Fruit fly (Drosophila melanogaster): Measurements from ENCODE around the gene rudhira.

Gene rudhira

DNA sequence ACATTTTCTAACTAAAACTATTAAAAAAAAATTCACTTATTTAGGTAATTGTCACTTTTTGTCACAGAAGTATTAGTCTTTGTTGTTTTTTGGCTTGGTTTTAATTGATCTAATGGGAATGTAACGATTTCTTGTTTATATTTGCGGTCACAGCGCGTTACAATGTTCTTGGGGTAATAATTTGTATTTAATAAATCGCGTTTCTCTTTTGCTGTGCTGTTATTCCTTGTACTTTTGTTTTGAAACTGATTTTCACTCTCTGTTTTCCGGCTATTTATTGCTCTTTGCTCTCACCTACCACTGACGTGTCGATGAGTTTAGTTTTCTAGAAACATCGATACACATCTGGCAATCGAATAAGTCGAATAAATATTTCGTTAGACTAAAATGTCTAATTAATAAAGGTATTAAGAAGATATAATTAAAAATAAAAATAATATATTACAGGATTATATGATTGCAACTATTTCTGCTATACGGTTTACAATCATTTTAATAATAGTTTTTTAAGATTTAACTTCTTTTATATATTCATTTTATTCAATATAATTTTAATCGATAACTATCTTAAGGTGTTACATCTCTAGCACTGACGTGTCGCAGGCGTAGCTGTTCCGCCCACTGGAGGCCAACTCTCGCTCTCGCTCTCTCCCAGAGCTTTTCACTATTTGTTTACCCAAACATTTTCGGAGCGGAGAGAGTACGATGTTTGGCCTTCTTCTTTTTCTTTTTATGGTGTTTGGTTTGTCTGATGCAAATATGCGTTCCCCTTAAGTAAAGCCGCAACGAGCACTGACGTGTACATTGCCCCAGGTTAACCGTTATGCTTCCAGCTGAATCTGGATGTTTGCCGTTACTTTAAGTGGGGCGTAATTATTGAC lies 9.6 kb upstream of the rudhira start, which contains the start of gene Hsc70-3 (continued):
- no peak for TF ChIP-seq CG16779 (tag; optimal IDR thresholded peaks at IDR 0.05)
- TF ChIP-seq CG8632 (GFP tag; optimal IDR thresholded peaks at IDR 0.05) = no peak
- TF ChIP-seq Eip75B (GFP tag; optimal IDR thresholded peaks at IDR 0.05) = no peak
- no peak for TF ChIP-seq salr (GFP tag; optimal IDR thresholded peaks at IDR 0.05)
- TF ChIP-seq Ets21C (GFP tag; optimal IDR thresholded peaks at IDR 0.05) = no peak
- peak; percentile 13 for TF ChIP-seq CG3032 (tag; optimal IDR thresholded peaks at IDR 0.05)
- peak; percentile 29 for TF ChIP-seq CG6808 (GFP tag; optimal IDR thresholded peaks at IDR 0.05)
- no peak for TF ChIP-seq CG1621 (tag; optimal IDR thresholded peaks at IDR 0.05)
- TF ChIP-seq ss (GFP tag; optimal IDR thresholded peaks at IDR 0.05) = peak; percentile 38 to 53
- no peak for TF ChIP-seq CG31627 (GFP tag; optimal IDR thresholded peaks at IDR 0.05)
- TF ChIP-seq Sox102F (GFP tag; optimal IDR thresholded peaks at IDR 0.05) = peak; percentile 42
- peak; percentile 21 for TF ChIP-seq CG9139 (GFP tag; optimal IDR thresholded peaks at IDR 0.05)
- TF ChIP-seq Eip93F (GFP tag; optimal IDR thresholded peaks at IDR 0.05) = no peak
- TF ChIP-seq svp (GFP tag) = peak; percentile 55
- no peak for TF ChIP-seq fd59A (GFP tag; optimal IDR thresholded peaks at IDR 0.05)
- peak; percentile 10 for TF ChIP-seq topi (GFP tag; optimal IDR thresholded peaks at IDR 0.05)
- TF ChIP-seq Lpt (GFP tag; optimal IDR thresholded peaks at IDR 0.05) = no peak
- peak; percentile 28 for TF ChIP-seq esn (GFP tag; optimal IDR thresholded peaks at IDR 0.05)
- TF ChIP-seq CG15336 (GFP tag; IDR thresholded peaks at IDR 0.05) = peak; percentile 18; the same call in 1 of the 2 replicates
- TF ChIP-seq Gug (GFP tag; IDR thresholded peaks at IDR 0.05) = no peak
- no peak for TF ChIP-seq Sox15 (GFP tag; optimal IDR thresholded peaks at IDR 0.05)
- TF ChIP-seq achi (GFP tag; optimal IDR thresholded peaks at IDR 0.05) = peak; percentile 11
- peak; percentile 13 for TF ChIP-seq CG10631 (GFP tag; optimal IDR thresholded peaks at IDR 0.05)
- TF ChIP-seq CG6163 (GFP tag; IDR thresholded peaks at IDR 0.05) = peak; percentile 16; the same call in 1 of the 3 replicates
- TF ChIP-seq dac (GFP tag; optimal IDR thresholded peaks at IDR 0.05) = no peak
- TF ChIP-seq vri (GFP tag; optimal IDR thresholded peaks at IDR 0.05) = peak; percentile 62

DNA sequence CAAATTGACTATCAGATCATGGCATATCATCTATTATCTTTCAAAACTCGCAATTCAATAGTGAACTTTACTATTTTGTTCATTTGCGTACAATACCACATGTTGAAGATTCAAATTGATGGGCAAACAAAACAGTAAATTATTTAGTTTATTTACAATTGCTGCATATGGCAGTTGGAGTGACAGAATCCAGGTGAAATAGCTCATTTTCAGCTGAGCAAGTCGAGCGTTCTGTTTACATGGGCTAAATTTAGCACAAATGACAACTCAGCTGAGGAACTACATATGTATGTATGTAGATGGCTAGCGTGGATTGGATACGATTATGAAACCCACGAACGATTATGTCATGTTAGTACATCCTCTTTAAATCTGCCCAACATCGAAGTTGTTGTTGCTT lies 3.9 kb upstream of the rudhira start:
- TF ChIP-seq vri (GFP tag; optimal IDR thresholded peaks at IDR 0.05) (peak; percentile 44), Hr4 (GFP tag; optimal IDR thresholded peaks at IDR 0.05) (no peak), CG34406 (GFP tag; optimal IDR thresholded peaks at IDR 0.05) (no peak), fkh (GFP tag; optimal IDR thresholded peaks at IDR 0.05) (peak; percentile 54), CG7368 (GFP tag; optimal IDR thresholded peaks at IDR 0.05) (no peak), CG4318 (GFP tag; optimal IDR thresholded peaks at IDR 0.05) (no peak), topi (GFP tag; optimal IDR thresholded peaks at IDR 0.05) (no peak), CG32006 (GFP tag; optimal IDR thresholded peaks at IDR 0.05) (no peak), net (GFP tag; optimal IDR thresholded peaks at IDR 0.05) (no peak), Sox102F (GFP tag; optimal IDR thresholded peaks at IDR 0.05) (no peak), CG6276 (GFP tag; optimal IDR thresholded peaks at IDR 0.05) (no peak), CG16779 (tag; optimal IDR thresholded peaks at IDR 0.05) (no peak)

DNA sequence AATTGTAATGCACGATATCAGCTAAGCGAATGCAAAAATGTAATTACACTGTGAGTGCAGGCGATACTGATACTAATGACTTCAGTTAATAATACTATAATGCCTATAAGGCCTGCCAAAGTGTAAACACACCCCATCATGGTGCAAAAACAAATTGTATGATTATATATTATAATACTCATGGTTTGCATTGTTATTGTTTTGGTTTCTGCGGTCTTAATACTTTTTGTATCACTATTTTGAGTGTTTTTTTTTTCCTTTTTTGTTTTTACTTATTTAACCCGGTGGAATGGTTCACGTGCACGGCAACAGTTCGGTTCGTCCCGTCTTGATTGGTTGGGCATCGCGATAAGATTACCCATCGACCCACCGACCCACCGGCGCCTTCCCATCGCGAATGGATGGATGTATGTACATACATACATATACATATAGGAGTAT lies 3.0 kb upstream of the rudhira start:
- TF ChIP-seq CG10631 (GFP tag; optimal IDR thresholded peaks at IDR 0.05) (no peak), Eip78C (GFP tag) (peak; percentile 51), Smox (GFP tag; optimal IDR thresholded peaks at IDR 0.05) (no peak), Ets21C (GFP tag; optimal IDR thresholded peaks at IDR 0.05) (no peak), CG32006 (GFP tag; optimal IDR thresholded peaks at IDR 0.05) (peak; percentile 24), esn (GFP tag; optimal IDR thresholded peaks at IDR 0.05) (no peak), fd85E (GFP tag; optimal IDR thresholded peaks at IDR 0.05) (no peak), CG4318 (GFP tag; optimal IDR thresholded peaks at IDR 0.05) (no peak), svp (GFP tag) (peak; percentile 97), acj6 (GFP tag; optimal IDR thresholded peaks at IDR 0.05) (no peak), topi (GFP tag; optimal IDR thresholded peaks at IDR 0.05) (no peak), ss (GFP tag; optimal IDR thresholded peaks at IDR 0.05) (peak in 1 of 2 experiments; percentile 44), CG6792 (GFP tag; optimal IDR thresholded peaks at IDR 0.05) (no peak), CG15336 (GFP tag; IDR thresholded peaks at IDR 0.05) (no peak), lz (GFP tag; optimal IDR thresholded peaks at IDR 0.05) (no peak), CG6163 (GFP tag; IDR thresholded peaks at IDR 0.05) (no peak), vri (GFP tag; optimal IDR thresholded peaks at IDR 0.05) (peak; percentile 24), Blimp-1 (GFP tag; optimal IDR thresholded peaks at IDR 0.05) (no peak), net (GFP tag; optimal IDR thresholded peaks at IDR 0.05) (no peak), OdsH (GFP tag; optimal IDR thresholded peaks at IDR 0.05) (peak; percentile 5), CG8319 (GFP tag; optimal IDR thresholded peaks at IDR 0.05) (no peak)

All from whole organism, prepupa.